Fruit fly (Drosophila melanogaster): ENCODE data around the gene Megf8.

DNA sequence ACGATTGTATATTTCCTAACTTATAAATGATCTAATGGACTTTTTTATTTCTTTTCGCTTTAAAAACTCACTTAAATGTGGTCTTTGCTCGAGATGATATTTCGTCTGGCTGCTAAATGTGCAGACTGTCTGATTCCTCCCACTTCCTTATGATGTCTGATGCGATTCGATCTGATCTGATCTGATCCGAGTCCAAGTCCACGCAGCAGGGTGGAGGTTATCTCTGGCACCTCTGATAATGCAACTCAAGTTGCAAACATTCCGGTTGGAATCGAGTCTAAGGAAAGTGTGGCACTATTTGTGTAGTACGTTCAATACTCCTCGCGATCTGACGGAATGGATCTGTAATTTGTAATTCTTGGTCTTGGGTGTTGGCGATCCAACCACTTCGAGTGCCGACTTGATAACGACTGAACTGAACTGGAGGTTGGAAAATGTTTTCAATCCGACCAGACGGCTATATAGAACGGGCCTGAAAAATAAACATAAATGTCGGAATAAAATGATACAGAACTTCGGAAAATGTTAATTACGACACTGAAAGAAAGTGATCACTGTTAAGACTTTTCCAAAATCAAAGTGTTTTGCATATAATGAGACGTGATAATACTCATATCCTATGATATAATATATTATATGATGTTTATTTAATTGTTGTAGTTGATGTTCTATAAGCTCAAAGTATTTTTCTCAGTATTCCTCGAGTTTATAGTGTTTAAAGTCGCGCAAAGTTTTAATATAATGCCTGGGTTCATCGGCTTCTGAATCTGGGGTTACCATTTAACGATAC is 45.8 kb upstream of the Megf8 start:
- 0 out of 2 replicates have a peak, but pooled peaks have one; percentile 16 for TF ChIP-seq CG12605 (GFP tag; IDR thresholded peaks at IDR 0.05)
- peak; percentile 67 for TF ChIP-seq CG14655 (GFP tag; optimal IDR thresholded peaks at IDR 0.05)
- TF ChIP-seq CG15710 (tag; optimal IDR thresholded peaks at IDR 0.05), result peak; percentile 33
- TF ChIP-seq EcR (GFP tag; optimal IDR thresholded peaks at IDR 0.05), result peak; percentile 21
- TF ChIP-seq CG17806 (tag; optimal IDR thresholded peaks at IDR 0.05), result peak; percentile 64
- TF ChIP-seq Pif1B (GFP tag; optimal IDR thresholded peaks at IDR 0.05), result no peak
